Fruit fly (Drosophila melanogaster): ENCODE results near the gene Cpr65Ay.
A peak's percentile ranks its signal among the peaks of the same experiment; 100 is the strongest.

The Cpr65Ay gene

dm6 chr3L:6192822-6193555 is 34.6 kb upstream of the Cpr65Ay start, which contains the start of the genes Sf3b6 and Tnpo (continued):
- TF ChIP-seq ci (GFP tag; IDR thresholded peaks at IDR 0.05): peak; percentile 73; the same call in 2 of the 3 replicates
- TF ChIP-seq Ptx1 (GFP tag; IDR thresholded peaks at IDR 0.05): peak; percentile 92
- no peak for TF ChIP-seq CG7556 (GFP tag; optimal IDR thresholded peaks at IDR 0.05)
- TF ChIP-seq CG9876 (GFP tag; optimal IDR thresholded peaks at IDR 0.05): peak; percentile 64
- peak; percentile 87 for TF ChIP-seq Hr3 (GFP tag; optimal IDR thresholded peaks at IDR 0.05)
- TF ChIP-seq NC2β (GFP tag; optimal IDR thresholded peaks at IDR 0.05): peak; percentile 58
- TF ChIP-seq Scr (GFP tag; IDR thresholded peaks at IDR 0.05; ENCODE audit: partially characterized antibody): peak; percentile 74
- TF ChIP-seq ranshi (GFP tag; IDR thresholded peaks at IDR 0.05): peak; percentile 89; the same call in 1 of the 2 replicates
- TF ChIP-seq knrl (GFP tag; IDR thresholded peaks at IDR 0.05; ENCODE audit: partially characterized antibody): peak; percentile 76
- peak; percentile 29 for TF ChIP-seq emc (GFP tag; optimal IDR thresholded peaks at IDR 0.05)
- no peak for TF ChIP-seq yki (optimal IDR thresholded peaks at IDR 0.05)
- TF ChIP-seq CG8944 (GFP tag; optimal IDR thresholded peaks at IDR 0.05): peak; percentile 43
- TF ChIP-seq org-1 (GFP tag; optimal IDR thresholded peaks at IDR 0.05): peak; percentile 56
- TF ChIP-seq ERR (GFP tag; optimal IDR thresholded peaks at IDR 0.05): no peak
- no peak for TF ChIP-seq sens (GFP tag)
- TF ChIP-seq ftz-f1 (GFP tag; optimal IDR thresholded peaks at IDR 0.05): no peak
- peak; percentile 30 for TF ChIP-seq kah (GFP tag; optimal IDR thresholded peaks at IDR 0.05)
- TF ChIP-seq ase (GFP tag; IDR thresholded peaks at IDR 0.05): peak; percentile 68
- no peak for TF ChIP-seq mirr (GFP tag; optimal IDR thresholded peaks at IDR 0.05)
- TF ChIP-seq ken (GFP tag; IDR thresholded peaks at IDR 0.05): peak; percentile 85
- TF ChIP-seq cas (GFP tag; IDR thresholded peaks at IDR 0.05): 0 out of 2 replicates have a peak, but pooled peaks have one; percentile 44
- no peak for TF ChIP-seq z (GFP tag; IDR thresholded peaks at IDR 0.05)
- TF ChIP-seq slou (GFP tag; optimal IDR thresholded peaks at IDR 0.05): peak; percentile 82
- TF ChIP-seq D (optimal IDR thresholded peaks at IDR 0.05): no peak
- TF ChIP-seq D (GFP tag; optimal IDR thresholded peaks at IDR 0.05): peak; percentile 68
- TF ChIP-seq CG11723 (GFP tag; optimal IDR thresholded peaks at IDR 0.05): no peak
- TF ChIP-seq CG10431 (GFP tag; optimal IDR thresholded peaks at IDR 0.05): peak; percentile 58
- peak; percentile 69 for TF ChIP-seq ara (GFP tag; IDR thresholded peaks at IDR 0.05)

- TF ChIP-seq Dp (GFP tag; optimal IDR thresholded peaks at IDR 0.05) (no peak), ewg (GFP tag; optimal IDR thresholded peaks at IDR 0.05) (peak; percentile 23), insv (GFP tag; optimal IDR thresholded peaks at IDR 0.05) (peak in 1 of 2 experiments; percentile 85), Jarid2 (GFP tag; optimal IDR thresholded peaks at IDR 0.05) (no peak), CG18619 (GFP tag; optimal IDR thresholded peaks at IDR 0.05) (peak; percentile 12), CG30403 (GFP tag; optimal IDR thresholded peaks at IDR 0.05) (peak; percentile 55), unc-4 (GFP tag; IDR thresholded peaks at IDR 0.05; ENCODE audit: partially characterized antibody) (no peak), dimm (GFP tag; IDR thresholded peaks at IDR 0.05) (no peak), CG4424 (GFP tag; optimal IDR thresholded peaks at IDR 0.05) (peak; percentile 15), CG16779 (GFP tag; IDR thresholded peaks at IDR 0.05) (0 out of 2 replicates have a peak, but pooled peaks have one; percentile 20), CG14050 (GFP tag; IDR thresholded peaks at IDR 0.05) (peak; percentile 47), CG18011 (GFP tag; optimal IDR thresholded peaks at IDR 0.05) (no peak), ttk (GFP tag; IDR thresholded peaks at IDR 0.05) (peak; percentile 37; the same call in 1 of the 2 replicates), caup (GFP tag; optimal IDR thresholded peaks at IDR 0.05; ENCODE audit: severe bottlenecking) (peak; percentile 49), CG11723 (GFP tag; optimal IDR thresholded peaks at IDR 0.05) (peak; percentile 16), Med (GFP tag) (peak; percentile 94), ftz-f1 (GFP tag; optimal IDR thresholded peaks at IDR 0.05) (no peak), wek (GFP tag; optimal IDR thresholded peaks at IDR 0.05) (peak; percentile 11), sens-2 (GFP tag; IDR thresholded peaks at IDR 0.05) (0 out of 2 replicates have a peak, but pooled peaks have one; percentile 17), ap (GFP tag; IDR thresholded peaks at IDR 0.05) (no peak), CG15011 (GFP tag; optimal IDR thresholded peaks at IDR 0.05) (no peak), Mad (GFP tag; optimal IDR thresholded peaks at IDR 0.05) (peak; percentile 16)
Measured at dm6 chr3L:6188995-6189927, 30.8 kb upstream of the Cpr65Ay start, which contains the start of the genes D19A and CG7386. Gene D19A, minus strand, starts transcription at chr3L:6189123. Gene CG7386, plus strand, starts transcription at chr3L:6189745.
